Worm (Caenorhabditis elegans) whole organism, L4/young adult: ENCODE measurements around the gene hlh-26.

Source experiments
- W03F9.2 ChIP-seq: fragments of 150-350 bp; optimal IDR thresholded peaks from 2 replicates; lab custom pipeline; 2014; ENCODE audit warnings: missing biosample characterization, missing genetic modification characterization
- dao-5 ChIP-seq: sonication (generic microtip); optimal IDR thresholded peaks from 2 replicates; lab custom pipeline; 2016; ENCODE audit warnings: missing genotype, missing genetic modification characterization, moderate library complexity, missing compliant biosample characterization
- him-1 ChIP-seq: sonication (generic microtip); optimal IDR thresholded peaks from 2 replicates; lab custom pipeline; 2016; ENCODE audit warnings: missing genotype, missing genetic modification reagents, missing genetic modification characterization, missing compliant biosample characterization

- no peak for TF ChIP-seq him-1
- TF ChIP-seq W03F9.2 (tag; lab: Kevin White, UChicago) = no peak
- TF ChIP-seq dao-5 (tag; lab: Kevin White, UChicago) = no peak
Measured at ce11 chrII:5497541-5497940, 36.0 kb downstream of the hlh-26 start.
